Worm (Caenorhabditis elegans) whole organism, L1 larva: ENCODE results near the gene C34C12.1.

ENCODE experiments used
- blmp-1 ChIP-seq: fragments of 150-350 bp; optimal IDR thresholded peaks from 2 replicates; lab custom pipeline; 2014; ENCODE audit warnings: missing biosample characterization, missing genetic modification characterization
- ceh-88 ChIP-seq: fragments of 200-800 bp; sonication (Bioruptor generic); IDR thresholded peaks from 2 replicates; pipeline ENCODE4 v1.3.6; 2022; ENCODE audit warnings: missing genetic modification characterization, missing compliant biosample characterization
- dpl-1 ChIP-seq, 3 experiments: fragments of 150-350 bp in 2 of 3; sonication (generic microtip) in 1 of 3; optimal IDR thresholded peaks; 2 replicates each; lab custom pipeline; 2014 to 2017; ENCODE audit warnings: missing biosample characterization in 3 of 3, missing genetic modification characterization in 3 of 3, missing genetic modification reagents in 3 of 3
- efl-1 ChIP-seq, 4 experiments: fragments of 150-350 bp; optimal IDR thresholded peaks in 3 of 4; peaks in 1 of 4; 1 replicate in 1 of 4; 2 replicates in 3 of 4; lab custom pipeline; 2014; ENCODE audit warnings: missing biosample characterization in 2 of 4, missing genetic modification characterization in 2 of 4, missing genetic modification reagents in 2 of 4
- elt-3 ChIP-seq, 6 experiments: fragments of 150-350 bp in 1 of 6; sonication (generic microtip); optimal IDR thresholded peaks; 2 replicates each; lab custom pipeline; 2017 to 2018; ENCODE audit warnings: missing biosample characterization in 6 of 6, missing genetic modification characterization in 6 of 6, inconsistent platforms in 1 of 6
- isw-1 ChIP-seq: fragments of 200-800 bp; sonication (Bioruptor generic); IDR thresholded peaks from 2 replicates; pipeline ENCODE4 v1.3.6; 2022; ENCODE audit warnings: missing genetic modification characterization, missing compliant biosample characterization
- lin-13 ChIP-seq: fragments of 150-350 bp; optimal IDR thresholded peaks from 2 replicates; lab custom pipeline; 2014; ENCODE audit warnings: missing biosample characterization, missing genetic modification reagents, missing genetic modification characterization
- lsy-2 ChIP-seq, 2 experiments: fragments of 150-350 bp; optimal IDR thresholded peaks; 2 replicates each; lab custom pipeline; 2014; ENCODE audit warnings: missing biosample characterization in 2 of 2, missing genetic modification characterization in 2 of 2
- unc-30 ChIP-seq: sonication (generic microtip); optimal IDR thresholded peaks from 2 replicates; lab custom pipeline; 2017; ENCODE audit warnings: missing biosample characterization, missing genetic modification characterization
- unc-62 ChIP-seq: fragments of 150-350 bp; optimal IDR thresholded peaks from 2 replicates; lab custom pipeline; 2014; ENCODE audit warnings: missing biosample characterization, missing genetic modification reagents, missing genetic modification characterization
- ztf-4 ChIP-seq: fragments of 150-350 bp; optimal IDR thresholded peaks from 2 replicates; lab custom pipeline; 2014; ENCODE audit warnings: missing biosample characterization, missing genetic modification characterization

- TF ChIP-seq dpl-1 (GFP tag; optimal IDR thresholded peaks at IDR 0.05; lab: Kevin White, UChicago) (no peak), lin-13 (no peak), efl-1 (optimal IDR thresholded peaks at IDR 0.05; lab: Kevin White, UChicago) (no peak), efl-1 (GFP tag; optimal IDR thresholded peaks at IDR 0.05 in 1 of 2; lab: Kevin White, UChicago) (peak in 1 of 2 experiments; percentile 75), lsy-2 (tag; optimal IDR thresholded peaks at IDR 0.05; lab: Kevin White, UChicago) (no peak), isw-1 (GFP tag; lab: Robert Waterston, UW) (no peak), blmp-1 (tag; lab: Kevin White, UChicago) (no peak), ztf-4 (tag; lab: Kevin White, UChicago) (no peak), ceh-88 (GFP tag; lab: Robert Waterston, UW) (no peak), elt-3 (tag; optimal IDR thresholded peaks at IDR 0.05; lab: Kevin White, UChicago) (no peak), unc-30 (no peak), unc-62 (GFP tag; lab: Kevin White, UChicago) (no peak)
Observed at ce11 chrIII:3504239-3504638, 50.1 kb downstream of the C34C12.1 start.
